Fruit fly (Drosophila melanogaster): ENCODE measurements around the gene CG7453.

Gene CG7453

DNA sequence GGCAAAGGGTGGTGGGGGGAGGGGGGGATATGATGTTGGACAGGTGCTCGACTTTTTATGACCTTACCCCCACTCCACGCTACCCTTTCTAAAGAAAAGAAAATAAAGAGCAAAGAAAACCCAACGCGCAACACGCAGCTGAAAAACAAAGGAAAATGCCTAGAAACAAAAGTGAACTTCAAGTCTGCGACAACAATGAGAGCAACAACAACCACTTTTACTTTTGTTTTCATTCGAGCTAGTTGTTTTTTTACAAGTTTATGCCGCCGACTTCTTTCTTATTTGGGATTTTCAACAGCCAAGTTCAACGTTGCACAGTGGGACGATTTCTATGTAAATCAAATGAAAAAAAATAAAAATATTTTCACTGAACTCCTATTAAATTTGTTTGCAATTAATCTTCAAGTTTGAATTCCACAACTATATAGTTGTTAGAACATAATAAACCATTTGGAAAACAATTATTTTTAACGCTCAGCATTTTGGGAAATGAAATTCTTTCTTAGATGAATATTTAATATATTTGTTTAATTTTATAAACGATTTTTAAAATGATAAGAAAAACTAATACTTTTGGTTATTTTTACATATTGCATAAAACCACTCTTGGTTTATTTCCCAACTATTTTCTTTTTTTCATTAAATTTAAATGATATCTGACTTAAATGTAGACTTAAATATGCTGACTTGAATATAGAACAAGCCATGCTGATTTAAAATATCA, 44.8 kb downstream of the CG7453 start (continued):
- TF ChIP-seq Hr78 (GFP tag; optimal IDR thresholded peaks at IDR 0.05) (peak in 1 of 2 experiments; percentile 7), CG9437 (GFP tag; optimal IDR thresholded peaks at IDR 0.05) (peak; percentile 73), lmd (GFP tag; IDR thresholded peaks at IDR 0.05) (no peak), HLH54F (GFP tag; optimal IDR thresholded peaks at IDR 0.05) (no peak), Sox100B (GFP tag; optimal IDR thresholded peaks at IDR 0.05) (peak; percentile 72), lola (GFP tag; optimal IDR thresholded peaks at IDR 0.05) (peak in 1 of 3 experiments; percentile 61), CG9727 (GFP tag; optimal IDR thresholded peaks at IDR 0.05) (peak; percentile 65), trh (GFP tag; optimal IDR thresholded peaks at IDR 0.05) (no peak), bsh (GFP tag; optimal IDR thresholded peaks at IDR 0.05) (peak; percentile 10 to 50), sens (GFP tag) (peak; percentile 46), CG18262 (tag; optimal IDR thresholded peaks at IDR 0.05) (peak; percentile 80), disco-r (GFP tag; optimal IDR thresholded peaks at IDR 0.05) (no peak), CG14710 (tag; optimal IDR thresholded peaks at IDR 0.05) (peak; percentile 43), phol (tag; optimal IDR thresholded peaks at IDR 0.05) (peak; percentile 70), CG2712 (tag; optimal IDR thresholded peaks at IDR 0.05) (peak; percentile 67), unpg (GFP tag; optimal IDR thresholded peaks at IDR 0.05) (peak; percentile 20), sc (optimal IDR thresholded peaks at IDR 0.05) (no peak), sc (GFP tag; optimal IDR thresholded peaks at IDR 0.05) (peak; percentile 30), crol (GFP tag; IDR thresholded peaks at IDR 0.05) (no peak), CG12391 (tag; optimal IDR thresholded peaks at IDR 0.05) (peak; percentile 53), CG31441 (GFP tag; IDR thresholded peaks at IDR 0.05) (peak; percentile 73; the same call in 1 of the 2 replicates), BtbVII (GFP tag; optimal IDR thresholded peaks at IDR 0.05) (peak; percentile 3), Six4 (GFP tag; optimal IDR thresholded peaks at IDR 0.05) (no peak), danr (GFP tag; IDR thresholded peaks at IDR 0.05) (no peak), CG15601 (tag; optimal IDR thresholded peaks at IDR 0.05) (peak; percentile 20), pb (GFP tag; optimal IDR thresholded peaks at IDR 0.05) (no peak), PHDP (tag; optimal IDR thresholded peaks at IDR 0.05) (peak; percentile 38), sim (GFP tag; IDR thresholded peaks at IDR 0.05) (no peak), unc-4 (GFP tag; IDR thresholded peaks at IDR 0.05; ENCODE audit: partially characterized antibody) (no peak), CG15011 (GFP tag; optimal IDR thresholded peaks at IDR 0.05) (no peak), CG12219 (GFP tag; optimal IDR thresholded peaks at IDR 0.05) (no peak), C15 (GFP tag; IDR thresholded peaks at IDR 0.05) (no peak), nom (GFP tag; optimal IDR thresholded peaks at IDR 0.05) (no peak), CG17361 (GFP tag; IDR thresholded peaks at IDR 0.05) (peak; percentile 89), CG31365 (tag; optimal IDR thresholded peaks at IDR 0.05) (no peak), Xbp1 (GFP tag; optimal IDR thresholded peaks at IDR 0.05) (no peak), slp2 (GFP tag; optimal IDR thresholded peaks at IDR 0.05) (no peak), Hr39 (optimal IDR thresholded peaks at IDR 0.05) (no peak), CG16815 (GFP tag; optimal IDR thresholded peaks at IDR 0.05) (peak; percentile 24), lab (GFP tag; optimal IDR thresholded peaks at IDR 0.05) (peak; percentile 20), az2 (GFP tag; optimal IDR thresholded peaks at IDR 0.05) (peak; percentile 22), CG33557 (GFP tag; optimal IDR thresholded peaks at IDR 0.05) (no peak), CG7556 (GFP tag; optimal IDR thresholded peaks at IDR 0.05) (peak; percentile 76), ato (GFP tag; IDR thresholded peaks at IDR 0.05; ENCODE audit: partially characterized antibody) (no peak), Elba2 (GFP tag; optimal IDR thresholded peaks at IDR 0.05) (no peak)
